Worm (Caenorhabditis elegans) whole organism, L4 larva: ENCODE results near the gene srz-63.

Source experiments
- D1046.2 ChIP-seq: fragments of 200-800 bp; sonication (Bioruptor generic); IDR thresholded peaks from 2 replicates; pipeline ENCODE4 v1.3.6; 2022; ENCODE audit warnings: missing genetic modification characterization, missing compliant biosample characterization
- F26F4.8 ChIP-seq: fragments of 200-800 bp; sonication (Bioruptor generic); conservative IDR thresholded peaks from 2 replicates; pipeline ENCODE4 v1.3.6; 2022; ENCODE audit warnings: missing genetic modification characterization, missing compliant biosample characterization
- T26A8.4 ChIP-seq: fragments of 200-800 bp; sonication (Bioruptor generic); IDR thresholded peaks from 2 replicates; pipeline ENCODE4 v1.3.6; 2022; ENCODE audit warnings: missing genetic modification characterization, missing compliant biosample characterization
- Y105C5A.15 ChIP-seq: fragments of 200-800 bp; sonication (Bioruptor generic); IDR thresholded peaks from 2 replicates; pipeline ENCODE4 v1.3.6; 2022; ENCODE audit warnings: missing genetic modification characterization, missing compliant biosample characterization
- aha-1 ChIP-seq: fragments of 150-350 bp; peaks from one replicate; lab custom pipeline; 2014; ENCODE audit warnings: missing biosample characterization, missing genetic modification characterization
- ama-1 ChIP-seq: fragments of 150-350 bp; optimal IDR thresholded peaks from 2 replicates; lab custom pipeline; 2014; ENCODE audit warnings: inconsistent platforms, mixed read lengths
- arid-1 ChIP-seq: fragments of 200-800 bp; sonication (Bioruptor generic); conservative IDR thresholded peaks from 2 replicates; pipeline ENCODE4 v1.3.6; 2022; ENCODE audit warnings: missing genetic modification reagents, missing genetic modification characterization, missing compliant biosample characterization
- attf-4 ChIP-seq: sonication (generic microtip); optimal IDR thresholded peaks from 3 replicates; lab custom pipeline; 2017; ENCODE audit warnings: missing biosample characterization, missing genetic modification characterization
- ceh-20 ChIP-seq: fragments of 200-800 bp; sonication (Bioruptor generic); IDR thresholded peaks from 2 replicates; pipeline ENCODE4 v1.3.6; 2022; ENCODE audit warnings: missing genetic modification reagents, missing genetic modification characterization, missing compliant biosample characterization
- ceh-44 ChIP-seq: fragments of 200-800 bp; sonication (Bioruptor generic); IDR thresholded peaks from 2 replicates; pipeline ENCODE4 v1.3.6; 2022; ENCODE audit warnings: missing genetic modification reagents, missing genetic modification characterization, missing compliant biosample characterization
- ceh-82 ChIP-seq: sonication (generic microtip); optimal IDR thresholded peaks from 2 replicates; lab custom pipeline; 2017; ENCODE audit warnings: missing biosample characterization, missing genetic modification characterization
- ctbp-1 ChIP-seq: fragments of 200-800 bp; sonication (Bioruptor generic); IDR thresholded peaks from 2 replicates; pipeline ENCODE4 v1.3.6; 2022; ENCODE audit warnings: missing genetic modification reagents, missing genetic modification characterization, missing compliant biosample characterization
- daf-19 ChIP-seq: fragments of 200-800 bp; sonication (Bioruptor generic); conservative IDR thresholded peaks from 2 replicates; pipeline ENCODE4 v1.3.6; 2022; ENCODE audit warnings: missing genetic modification characterization, missing compliant biosample characterization
- dmd-6 ChIP-seq: fragments of 200-800 bp; sonication (Bioruptor generic); IDR thresholded peaks from 2 replicates; pipeline ENCODE4 v1.3.6; 2022; ENCODE audit warnings: missing genetic modification reagents, missing genetic modification characterization, missing compliant biosample characterization
- dmd-8 ChIP-seq: fragments of 200-800 bp; sonication (Bioruptor generic); IDR thresholded peaks from 2 replicates; pipeline ENCODE4 v1.3.6; 2022; ENCODE audit warnings: missing genetic modification characterization, missing compliant biosample characterization
- dmd-9 ChIP-seq: fragments of 200-800 bp; sonication (Bioruptor generic); IDR thresholded peaks from 2 replicates; pipeline ENCODE4 v1.3.6; 2022; ENCODE audit warnings: missing genetic modification reagents, missing genetic modification characterization, missing compliant biosample characterization
- dpl-1 ChIP-seq: fragments of 150-350 bp; optimal IDR thresholded peaks from 2 replicates; lab custom pipeline; 2014; ENCODE audit warnings: missing biosample characterization, missing genetic modification reagents, missing genetic modification characterization
- duxl-1 ChIP-seq: sonication (generic microtip); optimal IDR thresholded peaks from 2 replicates; lab custom pipeline; 2016; ENCODE audit warnings: mild to moderate bottlenecking, missing genetic modification characterization, moderate library complexity, missing compliant biosample characterization; ENCODE audit not compliant: poor library complexity
- fkh-10 ChIP-seq: fragments of 150-350 bp; optimal IDR thresholded peaks from 2 replicates; lab custom pipeline; 2014; ENCODE audit warnings: missing biosample characterization, missing genetic modification reagents, missing genetic modification characterization
- hlh-11 ChIP-seq: fragments of 200-800 bp; sonication (Bioruptor generic); optimal IDR thresholded peaks from 2 replicates; lab custom pipeline; 2018; ENCODE audit warnings: mild to moderate bottlenecking, missing genetic modification characterization, missing compliant biosample characterization
- hlh-30 ChIP-seq: sonication (generic microtip); optimal IDR thresholded peaks from 2 replicates; lab custom pipeline; 2017; ENCODE audit warnings: antibody characterized with exemption, mild to moderate bottlenecking, missing genetic modification characterization, missing compliant biosample characterization; ENCODE audit not compliant: insufficient read depth
- jun-1 ChIP-seq: fragments of 150-350 bp; optimal IDR thresholded peaks from 2 replicates; lab custom pipeline; 2014; ENCODE audit warnings: missing biosample characterization, missing genetic modification reagents, missing genetic modification characterization
- lin-1 ChIP-seq: fragments of 200-800 bp; sonication (Bioruptor generic); IDR thresholded peaks from 2 replicates; pipeline ENCODE4 v1.3.6; 2022; ENCODE audit warnings: missing genetic modification reagents, missing genetic modification characterization, missing compliant biosample characterization
- lin-39 ChIP-seq: fragments of 150-350 bp; optimal IDR thresholded peaks from 2 replicates; lab custom pipeline; 2014; ENCODE audit warnings: missing biosample characterization, missing genetic modification reagents, missing genetic modification characterization
- lsy-2 ChIP-seq, 2 experiments: fragments of 150-350 bp in 1 of 2; sonication (generic microtip) in 1 of 2; optimal IDR thresholded peaks; 2 replicates each; lab custom pipeline; 2014 to 2017; ENCODE audit warnings: missing biosample characterization in 2 of 2, missing genetic modification characterization in 2 of 2
- madf-5 ChIP-seq, 2 experiments: fragments of 200-800 bp; sonication (Bioruptor generic); IDR thresholded peaks; 2 replicates each; pipeline ENCODE4 v1.3.6; 2022; ENCODE audit warnings: missing compliant biosample characterization in 2 of 2, missing genetic modification characterization in 2 of 2
- madf-9 ChIP-seq: fragments of 200-800 bp; sonication (Bioruptor generic); conservative IDR thresholded peaks from 2 replicates; pipeline ENCODE4 v1.3.6; 2022; ENCODE audit warnings: missing genetic modification reagents, missing genetic modification characterization, missing compliant biosample characterization
- mdt-29 ChIP-seq: fragments of 200-800 bp; sonication (Bioruptor generic); IDR thresholded peaks from 2 replicates; pipeline ENCODE4 v1.3.6; 2022; ENCODE audit warnings: missing genetic modification reagents, missing genetic modification characterization, missing compliant biosample characterization
- mep-1 ChIP-seq: fragments of 150-350 bp; sonication (generic microtip); optimal IDR thresholded peaks from 3 replicates; lab custom pipeline; 2014; ENCODE audit warnings: missing biosample characterization, missing genetic modification characterization
- mes-2 ChIP-seq: sonication (generic microtip); optimal IDR thresholded peaks from 2 replicates; lab custom pipeline; 2016; ENCODE audit warnings: missing genotype, mild to moderate bottlenecking, missing genetic modification characterization, missing compliant biosample characterization; ENCODE audit not compliant: poor library complexity, severe bottlenecking
- mxl-2 ChIP-seq: fragments of 200-800 bp; sonication (Bioruptor generic); conservative IDR thresholded peaks from 2 replicates; pipeline ENCODE4 v1.3.6; 2022; ENCODE audit warnings: missing genetic modification reagents, missing genetic modification characterization, missing compliant biosample characterization
- mxl-3 ChIP-seq: fragments of 200-800 bp; sonication (Bioruptor generic); optimal IDR thresholded peaks from 2 replicates; lab custom pipeline; 2018; ENCODE audit warnings: mild to moderate bottlenecking, missing genetic modification characterization, missing compliant biosample characterization
- nhr-10 ChIP-seq: fragments of 150-350 bp; optimal IDR thresholded peaks from 2 replicates; lab custom pipeline; 2014; ENCODE audit warnings: missing biosample characterization, missing genetic modification characterization
- nhr-102 ChIP-seq: sonication (generic microtip); optimal IDR thresholded peaks from 2 replicates; lab custom pipeline; 2016; ENCODE audit warnings: mild to moderate bottlenecking, missing genetic modification characterization, moderate library complexity, missing compliant biosample characterization
- nhr-11 ChIP-seq: fragments of 150-350 bp; optimal IDR thresholded peaks from 2 replicates; lab custom pipeline; 2014; ENCODE audit warnings: missing biosample characterization, missing genetic modification characterization
- nhr-237 ChIP-seq: sonication (generic microtip); optimal IDR thresholded peaks from 2 replicates; lab custom pipeline; 2017; ENCODE audit warnings: missing biosample characterization, missing genetic modification characterization
- nhr-28 ChIP-seq: fragments of 150-350 bp; optimal IDR thresholded peaks from 2 replicates; lab custom pipeline; 2014; ENCODE audit warnings: missing biosample characterization, missing genetic modification characterization
- nhr-42 ChIP-seq: fragments of 200-800 bp; sonication (Bioruptor generic); IDR thresholded peaks from 2 replicates; pipeline ENCODE4 v1.3.6; 2022; ENCODE audit warnings: missing genetic modification characterization, missing compliant biosample characterization
- nhr-6 ChIP-seq: fragments of 150-350 bp; optimal IDR thresholded peaks from 2 replicates; lab custom pipeline; 2014; ENCODE audit warnings: missing biosample characterization, missing genetic modification characterization
- nhr-76 ChIP-seq: fragments of 150-350 bp; optimal IDR thresholded peaks from 2 replicates; lab custom pipeline; 2014; ENCODE audit warnings: missing biosample characterization, missing genetic modification characterization
- php-3 ChIP-seq: fragments of 200-800 bp; sonication (Bioruptor generic); IDR thresholded peaks from 2 replicates; pipeline ENCODE4 v1.3.6; 2022; ENCODE audit warnings: missing genetic modification reagents, missing genetic modification characterization, missing compliant biosample characterization
- pqm-1 ChIP-seq: sonication (generic microtip); optimal IDR thresholded peaks from 2 replicates; lab custom pipeline; 2017; ENCODE audit warnings: missing biosample characterization, missing genetic modification characterization
- set-16 ChIP-seq: fragments of 200-800 bp; sonication (Bioruptor generic); IDR thresholded peaks from 2 replicates; pipeline ENCODE4 v1.3.6; 2022; ENCODE audit warnings: missing genetic modification reagents, missing genetic modification characterization, missing compliant biosample characterization
- skn-1 ChIP-seq: fragments of 150-350 bp; optimal IDR thresholded peaks from 2 replicates; lab custom pipeline; 2014; ENCODE audit warnings: missing biosample characterization, missing genetic modification characterization
- zfp-2 ChIP-seq: sonication (generic microtip); optimal IDR thresholded peaks from 2 replicates; lab custom pipeline; 2016; ENCODE audit warnings: mild to moderate bottlenecking, missing genetic modification characterization, missing compliant biosample characterization
- zip-11 ChIP-seq: fragments of 200-800 bp; sonication (Bioruptor generic); IDR thresholded peaks from 2 replicates; pipeline ENCODE4 v1.3.6; 2022; ENCODE audit warnings: missing genetic modification characterization, missing compliant biosample characterization
- ztf-11 ChIP-seq: fragments of 150-350 bp; optimal IDR thresholded peaks from 2 replicates; lab custom pipeline; 2014; ENCODE audit warnings: missing biosample characterization, missing genetic modification characterization
- ztf-7 ChIP-seq: fragments of 150-350 bp; optimal IDR thresholded peaks from 2 replicates; lab custom pipeline; 2014; ENCODE audit warnings: missing biosample characterization, missing genetic modification characterization

Gene srz-63

ce11 chrII:1234971-1235370 lies 43.5 kb upstream of the srz-63 start:
- no peak for TF ChIP-seq madf-9 (GFP tag; lab: Robert Waterston, UW)
- no peak for TF ChIP-seq Y105C5A.15
- TF ChIP-seq mes-2 (tag; lab: Kevin White, UChicago) = peak; percentile 8
- peak; percentile 5 for TF ChIP-seq hlh-11 (tag; lab: Kevin White, UChicago)
- no peak for TF ChIP-seq ceh-20 (GFP tag; lab: Robert Waterston, UW)
- TF ChIP-seq mep-1 (tag; lab: Kevin White, UChicago) = peak; percentile 6
- no peak for TF ChIP-seq nhr-10 (tag; lab: Kevin White, UChicago)

DNA sequence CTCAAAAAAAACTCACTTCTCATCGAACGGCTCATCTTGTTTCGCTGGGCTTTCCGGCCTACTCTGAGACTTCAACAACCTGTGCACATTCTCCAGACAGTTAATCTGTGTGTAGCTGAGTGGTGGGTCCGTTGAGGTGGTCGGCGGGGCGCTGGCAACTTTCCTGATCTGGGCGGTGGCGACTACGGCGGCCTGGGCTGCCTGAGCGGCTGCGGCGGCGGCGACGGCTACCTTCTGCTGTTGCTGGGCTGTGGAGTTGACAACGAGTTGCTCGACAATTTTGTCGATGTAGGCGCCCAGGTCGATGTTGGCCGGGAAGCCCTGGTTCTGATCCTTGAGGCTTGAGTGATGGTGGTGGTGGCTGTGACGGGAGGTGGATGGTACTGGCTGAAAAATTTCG lies 42.4 kb upstream of the srz-63 start:
- TF ChIP-seq madf-5 (GFP tag; IDR thresholded peaks at IDR 0.05; lab: Robert Waterston, UW) (no peak), pqm-1 (tag; lab: Kevin White, UChicago) (no peak), set-16 (GFP tag; lab: Robert Waterston, UW) (peak; percentile 92)

DNA sequence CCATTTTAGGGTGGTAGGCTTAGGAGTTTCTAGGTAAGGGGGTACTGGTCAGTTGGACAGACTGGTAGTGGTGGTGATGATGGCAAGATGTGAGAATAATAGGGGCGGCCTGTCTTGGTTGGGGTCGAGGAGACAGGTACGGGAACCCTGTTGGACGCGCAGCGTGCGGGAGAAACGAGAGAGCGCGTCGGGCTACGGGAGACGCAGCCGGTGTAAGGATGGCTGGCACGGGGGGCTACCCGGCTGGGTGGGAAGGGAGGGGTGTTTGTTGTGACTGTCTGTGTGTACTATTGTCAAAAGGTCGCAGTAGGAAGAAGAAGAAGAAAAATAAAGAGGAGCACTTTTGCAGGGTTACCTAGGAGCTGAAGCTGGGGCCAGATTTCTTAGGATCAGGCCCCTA lies 42.0 kb upstream of the srz-63 start:
- TF ChIP-seq mxl-2 (GFP tag; lab: Robert Waterston, UW) (no peak), nhr-237 (tag; lab: Kevin White, UChicago) (no peak), ama-1 (lab: Kevin White, UChicago) (no peak), D1046.2 (GFP tag; lab: Robert Waterston, UW) (no peak), mep-1 (tag; lab: Kevin White, UChicago) (peak; percentile 7), zfp-2 (tag; lab: Kevin White, UChicago) (no peak), lin-39 (no peak), dmd-8 (GFP tag; lab: Robert Waterston, UW) (no peak), mdt-29 (GFP tag; lab: Robert Waterston, UW) (no peak), ztf-11 (tag; lab: Kevin White, UChicago) (no peak), dmd-9 (GFP tag; lab: Robert Waterston, UW) (no peak), F26F4.8 (GFP tag; lab: Robert Waterston, UW) (no peak), pqm-1 (tag; lab: Kevin White, UChicago) (no peak), lin-1 (GFP tag; lab: Robert Waterston, UW) (no peak), ceh-82 (no peak), nhr-42 (GFP tag; lab: Robert Waterston, UW) (no peak), madf-9 (GFP tag; lab: Robert Waterston, UW) (peak; percentile 31; the same call in 1 of the 2 replicates), ctbp-1 (GFP tag; lab: Robert Waterston, UW) (no peak), mxl-3 (GFP tag; lab: Kevin White, UChicago) (peak; percentile 42), nhr-28 (peak; percentile 17), aha-1 (tag; lab: Kevin White, UChicago) (no peak), arid-1 (GFP tag; lab: Robert Waterston, UW) (no peak), nhr-6 (peak; percentile 33), dpl-1 (no peak), dmd-6 (GFP tag; lab: Robert Waterston, UW) (no peak), php-3 (no peak), skn-1 (no peak), T26A8.4 (no peak), fkh-10 (no peak), duxl-1 (tag; lab: Kevin White, UChicago) (no peak), ceh-44 (GFP tag; lab: Robert Waterston, UW) (no peak), ztf-7 (tag; lab: Kevin White, UChicago) (no peak), hlh-11 (tag; lab: Kevin White, UChicago) (peak; percentile 38), daf-19 (GFP tag; lab: Robert Waterston, UW) (no peak), lsy-2 (tag; optimal IDR thresholded peaks at IDR 0.05; lab: Kevin White, UChicago) (no peak), nhr-76 (tag; lab: Kevin White, UChicago) (no peak), zip-11 (GFP tag; lab: Robert Waterston, UW) (no peak), hlh-30 (tag; lab: Kevin White, UChicago) (peak; percentile 43), mes-2 (tag; lab: Kevin White, UChicago) (peak; percentile 32), attf-4 (tag; lab: Kevin White, UChicago) (no peak), jun-1 (tag; lab: Kevin White, UChicago) (no peak), nhr-102 (tag; lab: Kevin White, UChicago) (no peak), madf-5 (GFP tag; IDR thresholded peaks at IDR 0.05; lab: Robert Waterston, UW) (no peak), nhr-11 (tag; lab: Kevin White, UChicago) (no peak), set-16 (GFP tag; lab: Robert Waterston, UW) (no peak)
